Worm (Caenorhabditis elegans): Measurements from ENCODE around the gene gnrr-4.
A peak's percentile ranks its signal among the peaks of the same experiment; 100 is the strongest.

Gene gnrr-4

ce11 chrX:5713479-5713878, 29.6 kb downstream of the gnrr-4 start:
- peak; percentile 5 for TF ChIP-seq elt-2 (tag; optimal IDR thresholded peaks at IDR 0.05)
- TF ChIP-seq ztf-11 (tag; optimal IDR thresholded peaks at IDR 0.05) = no peak
- TF ChIP-seq lin-39 (tag; optimal IDR thresholded peaks at IDR 0.05) = no peak
- no peak for TF ChIP-seq nhr-237 (tag; optimal IDR thresholded peaks at IDR 0.05)
- peak in 1 of 2 experiments; percentile 22 for TF ChIP-seq lin-35 (GFP tag; optimal IDR thresholded peaks at IDR 0.05)
- peak; percentile 46 for TF ChIP-seq nhr-90 (tag; optimal IDR thresholded peaks at IDR 0.05; ENCODE audit: poor library complexity)
- peak; percentile 51 for TF ChIP-seq nhr-85 (tag)
- TF ChIP-seq nhr-19 (GFP tag; conservative IDR thresholded peaks at IDR 0.05) = no peak

- TF ChIP-seq aly-2 (tag; optimal IDR thresholded peaks at IDR 0.05) (no peak), C04F5.9 (tag; optimal IDR thresholded peaks at IDR 0.05) (no peak), ceh-63 (GFP tag; optimal IDR thresholded peaks at IDR 0.05) (no peak), elt-2 (tag; optimal IDR thresholded peaks at IDR 0.05) (no peak), ztf-11 (tag; optimal IDR thresholded peaks at IDR 0.05) (no peak), unc-86 (tag; optimal IDR thresholded peaks at IDR 0.05) (no peak), dpl-1 (GFP tag; optimal IDR thresholded peaks at IDR 0.05) (no peak), nhr-12 (tag; optimal IDR thresholded peaks at IDR 0.05) (no peak)
Observed at ce11 chrX:5710637-5711036, 32.5 kb downstream of the gnrr-4 start, which contains the start of gene cat-1. Gene cat-1, minus strand, starts transcription at chrX:5710737.

ce11 chrX:5709205-5709604, 33.9 kb downstream of the gnrr-4 start:
- no peak for TF ChIP-seq nhr-85 (tag)
- no peak for TF ChIP-seq lin-13 (GFP tag; optimal IDR thresholded peaks at IDR 0.05)
- no peak for TF ChIP-seq zag-1 (tag; optimal IDR thresholded peaks at IDR 0.05)
- TF ChIP-seq blmp-1 (tag; optimal IDR thresholded peaks at IDR 0.05) = no peak
- no peak for TF ChIP-seq nhr-12 (tag; optimal IDR thresholded peaks at IDR 0.05)
- TF ChIP-seq fos-1 (tag; optimal IDR thresholded peaks at IDR 0.05) = no peak
- no peak for TF ChIP-seq lin-15B (tag; optimal IDR thresholded peaks at IDR 0.05)
- TF ChIP-seq C04F5.9 (tag; optimal IDR thresholded peaks at IDR 0.05) = no peak
- no peak for TF ChIP-seq nhr-237 (tag; optimal IDR thresholded peaks at IDR 0.05)
- no peak for TF ChIP-seq snu-23 (GFP tag; optimal IDR thresholded peaks at IDR 0.05)
- TF ChIP-seq sptf-1 (tag; optimal IDR thresholded peaks at IDR 0.05) = no peak
- TF ChIP-seq efl-1 (optimal IDR thresholded peaks at IDR 0.05) = no peak
- no peak for TF ChIP-seq efl-1 (GFP tag; optimal IDR thresholded peaks at IDR 0.05 in 1 of 2)
- no peak for TF ChIP-seq nhr-20 (tag; optimal IDR thresholded peaks at IDR 0.05)
- TF ChIP-seq nhr-11 (tag; optimal IDR thresholded peaks at IDR 0.05) = no peak
- TF ChIP-seq aly-2 (tag; optimal IDR thresholded peaks at IDR 0.05) = no peak
- TF ChIP-seq ces-1 (GFP tag; optimal IDR thresholded peaks at IDR 0.05) = no peak
- TF ChIP-seq Y116A8C.19 (tag; optimal IDR thresholded peaks at IDR 0.05; ENCODE audit: borderline replicate concordance) = no peak
- no peak for TF ChIP-seq ztf-11 (tag; optimal IDR thresholded peaks at IDR 0.05)
- TF ChIP-seq hlh-4 (tag; optimal IDR thresholded peaks at IDR 0.05) = no peak
- TF ChIP-seq grh-1 (GFP tag; IDR thresholded peaks at IDR 0.05) = no peak

ce11 chrX:5707809-5708208, 35.3 kb downstream of the gnrr-4 start:
- TF ChIP-seq vab-15 (tag; optimal IDR thresholded peaks at IDR 0.05) (no peak), fkh-10 (GFP tag; optimal IDR thresholded peaks at IDR 0.05) (peak; percentile 13), nhr-20 (tag; optimal IDR thresholded peaks at IDR 0.05) (peak; percentile 58), rnt-1 (tag; optimal IDR thresholded peaks at IDR 0.05) (peak; percentile 52), elt-3 (tag; optimal IDR thresholded peaks at IDR 0.05) (peak in 1 of 6 experiments; percentile 16), efl-1 (optimal IDR thresholded peaks at IDR 0.05) (peak; percentile 6), efl-1 (GFP tag; optimal IDR thresholded peaks at IDR 0.05 in 1 of 2) (peak in 1 of 2 experiments; percentile 59), egl-13 (tag; optimal IDR thresholded peaks at IDR 0.05) (no peak), isw-1 (GFP tag; IDR thresholded peaks at IDR 0.05) (peak; percentile 35), hlh-4 (tag; optimal IDR thresholded peaks at IDR 0.05) (no peak), zag-1 (tag; optimal IDR thresholded peaks at IDR 0.05) (no peak), ztf-4 (tag; optimal IDR thresholded peaks at IDR 0.05) (no peak), lin-39 (tag; optimal IDR thresholded peaks at IDR 0.05) (no peak), mab-9 (GFP tag; IDR thresholded peaks at IDR 0.05) (no peak), tlp-1 (tag; optimal IDR thresholded peaks at IDR 0.05) (no peak), fkh-4 (tag; optimal IDR thresholded peaks at IDR 0.05; ENCODE audit: borderline replicate concordance) (no peak), ces-1 (GFP tag; optimal IDR thresholded peaks at IDR 0.05) (no peak), skn-1 (tag; optimal IDR thresholded peaks at IDR 0.05) (no peak), lin-35 (GFP tag; optimal IDR thresholded peaks at IDR 0.05) (peak; percentile 22 to 52), snu-23 (GFP tag; optimal IDR thresholded peaks at IDR 0.05) (peak; percentile 71), lin-14 (GFP tag; optimal IDR thresholded peaks at IDR 0.05) (peak; percentile 58), ceh-63 (GFP tag; optimal IDR thresholded peaks at IDR 0.05) (no peak), mdl-1 (tag; optimal IDR thresholded peaks at IDR 0.05) (peak in 1 of 2 experiments; percentile 54), xbp-1 (tag; optimal IDR thresholded peaks at IDR 0.05) (peak; percentile 61), nhr-19 (GFP tag; conservative IDR thresholded peaks at IDR 0.05) (peak; percentile 64), fkh-8 (tag; optimal IDR thresholded peaks at IDR 0.05) (peak; percentile 20), pax-3 (tag; optimal IDR thresholded peaks at IDR 0.05) (no peak), elt-2 (tag; optimal IDR thresholded peaks at IDR 0.05) (peak; percentile 17), hpl-2 (GFP tag; optimal IDR thresholded peaks at IDR 0.05) (no peak)

Measured in whole organism, L1 larva.